Worm (Caenorhabditis elegans) whole organism, midembryonic: ENCODE results near the gene daao-1.

Experiments used
- flt-1 ChIP-seq: fragments of 200-800 bp; sonication (Bioruptor generic); IDR thresholded peaks from 2 replicates; pipeline ENCODE4 v1.3.6; 2022; ENCODE audit warnings: missing genetic modification characterization, missing compliant biosample characterization
- ref-1 ChIP-seq: fragments of 200-800 bp; sonication (Bioruptor generic); conservative IDR thresholded peaks from 2 replicates; pipeline ENCODE4 v1.3.6; 2022; ENCODE audit warnings: missing genetic modification reagents, missing genetic modification characterization, missing compliant biosample characterization
- ztf-23 ChIP-seq: fragments of 200-800 bp; sonication (Bioruptor generic); IDR thresholded peaks from 2 replicates; pipeline ENCODE4 v1.3.6; 2022; ENCODE audit warnings: missing genetic modification reagents, missing genetic modification characterization, missing compliant biosample characterization

DNA sequence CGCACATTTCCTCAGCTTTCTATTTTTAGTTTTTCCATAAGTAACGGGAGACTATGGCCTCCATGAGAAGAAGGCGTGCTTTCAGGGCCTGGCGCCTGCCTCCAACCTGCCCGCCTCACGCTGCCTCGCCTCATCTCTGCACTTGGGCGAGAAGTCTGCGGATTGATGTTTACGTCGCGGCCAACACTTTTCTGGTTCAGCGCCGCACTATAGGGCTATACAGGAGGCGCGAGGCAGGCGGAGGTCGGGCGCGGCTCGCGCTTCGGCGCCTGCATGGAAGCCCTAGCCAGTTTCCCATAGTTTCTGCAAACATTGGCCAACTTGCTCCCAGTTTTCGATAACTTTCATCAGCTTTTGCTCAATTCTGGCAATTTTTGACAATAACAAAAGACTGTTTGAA lies 40.9 kb upstream of the daao-1 start:
- TF ChIP-seq ztf-23 (no peak), ref-1 (no peak), flt-1 (GFP tag; lab: Robert Waterston, UW) (no peak)
